Fruit fly (Drosophila melanogaster) whole organism, prepupa: ENCODE data around the gene CG32152.
A peak's percentile ranks its signal among the peaks of the same experiment; 100 is the strongest.

Experiments used
- CG10631 ChIP-seq: fragments of 200-800 bp; sonication (Bioruptor generic); optimal IDR thresholded peaks from 2 replicates; lab custom pipeline; 2016; ENCODE audit warnings: missing biosample characterization, missing genetic modification characterization
- CG10669 ChIP-seq: fragments of 200-800 bp; sonication (Bioruptor generic); optimal IDR thresholded peaks from 3 replicates; lab custom pipeline; 2018; ENCODE audit warnings: missing biosample characterization, mild to moderate bottlenecking, missing genetic modification characterization, moderate library complexity
- CG1621 ChIP-seq: fragments of 200-800 bp; sonication (Bioruptor generic); optimal IDR thresholded peaks from 3 replicates; lab custom pipeline; 2018; ENCODE audit warnings: missing biosample characterization, mild to moderate bottlenecking, missing genetic modification characterization
- CG16779 ChIP-seq: fragments of 200-800 bp; sonication (Bioruptor generic); optimal IDR thresholded peaks from 3 replicates; lab custom pipeline; 2017; ENCODE audit warnings: missing biosample characterization, mild to moderate bottlenecking, missing genetic modification characterization
- CG3032 ChIP-seq: fragments of 200-800 bp; optimal IDR thresholded peaks from 2 replicates; lab custom pipeline; 2019; ENCODE audit warnings: missing biosample characterization, mild to moderate bottlenecking, missing genetic modification characterization, moderate library complexity
- CG34406 ChIP-seq: fragments of 200-800 bp; sonication (Bioruptor generic); optimal IDR thresholded peaks from 3 replicates; lab custom pipeline; 2016; ENCODE audit warnings: missing biosample characterization, missing genetic modification characterization
- CG3919 ChIP-seq: fragments of 200-800 bp; sonication (Bioruptor generic); optimal IDR thresholded peaks from 3 replicates; lab custom pipeline; 2016; ENCODE audit warnings: missing biosample characterization, missing genetic modification characterization
- CG4318 ChIP-seq: fragments of 200-800 bp; sonication (Bioruptor generic); optimal IDR thresholded peaks from 3 replicates; lab custom pipeline; 2017; ENCODE audit warnings: missing biosample characterization, mild to moderate bottlenecking, missing genetic modification characterization
- CG6163 ChIP-seq: fragments of 200-800 bp; sonication (Bioruptor generic); IDR thresholded peaks from 3 replicates; pipeline ENCODE4 v1.3.6; 2022; ENCODE audit warnings: missing biosample characterization, missing genetic modification characterization
- CG6276 ChIP-seq: fragments of 200-800 bp; sonication (Bioruptor generic); optimal IDR thresholded peaks from 2 replicates; lab custom pipeline; 2017; ENCODE audit warnings: missing biosample characterization, mild to moderate bottlenecking, missing genetic modification characterization
- CG6808 ChIP-seq: fragments of 200-800 bp; sonication (Bioruptor generic); optimal IDR thresholded peaks from 3 replicates; lab custom pipeline; 2017; ENCODE audit warnings: missing biosample characterization, missing genetic modification characterization, mild to moderate bottlenecking, moderate library complexity, missing genetic modification reagents
- CG6854 ChIP-seq: fragments of 200-800 bp; sonication (Bioruptor generic); optimal IDR thresholded peaks from 2 replicates; lab custom pipeline; 2017; ENCODE audit warnings: missing biosample characterization, mild to moderate bottlenecking, missing genetic modification characterization
- CG7368 ChIP-seq: fragments of 200-800 bp; sonication (Bioruptor generic); optimal IDR thresholded peaks from 3 replicates; lab custom pipeline; 2016; ENCODE audit warnings: missing biosample characterization, missing genetic modification characterization
- CG8119 ChIP-seq: fragments of 200-800 bp; sonication (Bioruptor generic); IDR thresholded peaks from 3 replicates; pipeline ENCODE4 v1.3.6; 2022; ENCODE audit warnings: missing biosample characterization, missing genetic modification characterization
- CG8319 ChIP-seq: fragments of 200-800 bp; sonication (Bioruptor generic); optimal IDR thresholded peaks from 3 replicates; lab custom pipeline; 2016; ENCODE audit warnings: missing biosample characterization, missing genetic modification characterization
- CG8632 ChIP-seq: fragments of 200-800 bp; sonication (Bioruptor generic); optimal IDR thresholded peaks from 3 replicates; lab custom pipeline; 2016; ENCODE audit warnings: missing biosample characterization, missing genetic modification characterization
- CG9139 ChIP-seq: fragments of 200-800 bp; sonication (Bioruptor generic); optimal IDR thresholded peaks from 3 replicates; lab custom pipeline; 2017; ENCODE audit warnings: missing biosample characterization, mild to moderate bottlenecking, missing genetic modification characterization
- Eip78C ChIP-seq: fragments of 200-800 bp; sonication (Bioruptor generic); peaks from one replicate; lab custom pipeline; 2016; ENCODE audit warnings: missing biosample characterization, missing genetic modification characterization
- Eip93F ChIP-seq: fragments of 200-800 bp; sonication (Bioruptor generic); optimal IDR thresholded peaks from 2 replicates; lab custom pipeline; 2016; ENCODE audit warnings: missing biosample characterization, mild to moderate bottlenecking, missing genetic modification characterization
- Ets21C ChIP-seq: fragments of 200-800 bp; sonication (Bioruptor generic); optimal IDR thresholded peaks from 3 replicates; lab custom pipeline; 2016; ENCODE audit warnings: missing biosample characterization, missing genetic modification characterization
- Gug ChIP-seq: fragments of 200-800 bp; sonication (Bioruptor generic); IDR thresholded peaks from 2 replicates; pipeline ENCODE4 v1.3.6; 2022; ENCODE audit warnings: missing biosample characterization, missing genetic modification characterization
- Hr39 ChIP-seq: fragments of 200-800 bp; sonication (Bioruptor generic); optimal IDR thresholded peaks from 2 replicates; lab custom pipeline; 2016; ENCODE audit warnings: missing biosample characterization, missing genetic modification characterization
- Hr4 ChIP-seq: fragments of 200-800 bp; sonication (Bioruptor generic); optimal IDR thresholded peaks from 3 replicates; lab custom pipeline; 2016; ENCODE audit warnings: missing biosample characterization, missing genetic modification characterization
- Lpt ChIP-seq: fragments of 200-800 bp; sonication (Bioruptor generic); optimal IDR thresholded peaks from 3 replicates; lab custom pipeline; 2016; ENCODE audit warnings: missing biosample characterization, missing genetic modification characterization
- Met ChIP-seq: fragments of 200-800 bp; sonication (Bioruptor generic); optimal IDR thresholded peaks from 3 replicates; lab custom pipeline; 2016; ENCODE audit warnings: missing biosample characterization, missing genetic modification characterization
- OdsH ChIP-seq: fragments of 200-800 bp; sonication (Bioruptor generic); optimal IDR thresholded peaks from 3 replicates; lab custom pipeline; 2016; ENCODE audit warnings: missing biosample characterization, missing genetic modification characterization
- Smox ChIP-seq: fragments of 200-800 bp; sonication (Bioruptor generic); optimal IDR thresholded peaks from 3 replicates; lab custom pipeline; 2016; ENCODE audit warnings: missing biosample characterization, missing genetic modification characterization
- Sox102F ChIP-seq: fragments of 200-800 bp; sonication (Bioruptor generic); optimal IDR thresholded peaks from 2 replicates; lab custom pipeline; 2016; ENCODE audit warnings: missing biosample characterization, mild to moderate bottlenecking, missing genetic modification characterization
- Sox14 ChIP-seq: fragments of 200-800 bp; sonication (Bioruptor generic); optimal IDR thresholded peaks from 3 replicates; lab custom pipeline; 2016; ENCODE audit warnings: missing biosample characterization, missing genetic modification characterization
- Sox15 ChIP-seq: fragments of 200-800 bp; sonication (Bioruptor generic); optimal IDR thresholded peaks from 3 replicates; lab custom pipeline; 2016; ENCODE audit warnings: missing biosample characterization, missing genetic modification characterization
- achi ChIP-seq: fragments of 200-800 bp; sonication (Bioruptor generic); optimal IDR thresholded peaks from 3 replicates; lab custom pipeline; 2016; ENCODE audit warnings: missing biosample characterization, missing genetic modification characterization
- acj6 ChIP-seq: fragments of 200-800 bp; sonication (Bioruptor generic); optimal IDR thresholded peaks from 3 replicates; lab custom pipeline; 2016; ENCODE audit warnings: missing biosample characterization, missing genetic modification characterization
- cyc ChIP-seq: fragments of 200-800 bp; sonication (Bioruptor generic); optimal IDR thresholded peaks from 3 replicates; lab custom pipeline; 2016; ENCODE audit warnings: missing biosample characterization, missing genetic modification characterization
- dac ChIP-seq: fragments of 200-800 bp; sonication (Bioruptor generic); optimal IDR thresholded peaks from 2 replicates; lab custom pipeline; 2017; ENCODE audit warnings: missing biosample characterization, mild to moderate bottlenecking, missing genetic modification characterization
- eg ChIP-seq: fragments of 200-800 bp; sonication (Bioruptor generic); IDR thresholded peaks from 3 replicates; pipeline ENCODE4 v1.3.6; 2022; ENCODE audit warnings: missing biosample characterization, missing genetic modification characterization
- esn ChIP-seq: fragments of 200-800 bp; sonication (Bioruptor generic); optimal IDR thresholded peaks from 2 replicates; lab custom pipeline; 2016; ENCODE audit warnings: missing biosample characterization, mild to moderate bottlenecking, missing genetic modification characterization, moderate library complexity
- fd59A ChIP-seq: fragments of 200-800 bp; sonication (Bioruptor generic); optimal IDR thresholded peaks from 2 replicates; lab custom pipeline; 2017; ENCODE audit warnings: missing biosample characterization, mild to moderate bottlenecking, missing genetic modification characterization, missing genetic modification reagents
- lz ChIP-seq: fragments of 200-800 bp; sonication (Bioruptor generic); optimal IDR thresholded peaks from 3 replicates; lab custom pipeline; 2016; ENCODE audit warnings: missing biosample characterization, missing genetic modification characterization
- spab ChIP-seq: fragments of 200-800 bp; sonication (Bioruptor generic); optimal IDR thresholded peaks from 2 replicates; lab custom pipeline; 2017; ENCODE audit warnings: missing biosample characterization, mild to moderate bottlenecking, missing genetic modification characterization, missing genetic modification reagents
- ss ChIP-seq, 2 experiments: fragments of 200-800 bp; sonication (Bioruptor generic); optimal IDR thresholded peaks; 2 replicates in 1 of 2; 3 replicates in 1 of 2; lab custom pipeline; 2017 to 2018; ENCODE audit warnings: mild to moderate bottlenecking in 2 of 2, missing biosample characterization in 2 of 2, missing genetic modification characterization in 2 of 2, moderate library complexity in 1 of 2
- svp ChIP-seq: fragments of 200-800 bp; sonication (Bioruptor generic); peaks from one replicate; lab custom pipeline; 2016; ENCODE audit warnings: missing biosample characterization, missing genetic modification characterization
- topi ChIP-seq: fragments of 200-800 bp; sonication (Bioruptor generic); optimal IDR thresholded peaks from 3 replicates; lab custom pipeline; 2016; ENCODE audit warnings: missing biosample characterization, missing genetic modification characterization
- vri ChIP-seq: fragments of 200-800 bp; sonication (Bioruptor generic); optimal IDR thresholded peaks from 3 replicates; lab custom pipeline; 2016; ENCODE audit warnings: missing biosample characterization, mild to moderate bottlenecking, missing genetic modification characterization

Gene CG32152

DNA sequence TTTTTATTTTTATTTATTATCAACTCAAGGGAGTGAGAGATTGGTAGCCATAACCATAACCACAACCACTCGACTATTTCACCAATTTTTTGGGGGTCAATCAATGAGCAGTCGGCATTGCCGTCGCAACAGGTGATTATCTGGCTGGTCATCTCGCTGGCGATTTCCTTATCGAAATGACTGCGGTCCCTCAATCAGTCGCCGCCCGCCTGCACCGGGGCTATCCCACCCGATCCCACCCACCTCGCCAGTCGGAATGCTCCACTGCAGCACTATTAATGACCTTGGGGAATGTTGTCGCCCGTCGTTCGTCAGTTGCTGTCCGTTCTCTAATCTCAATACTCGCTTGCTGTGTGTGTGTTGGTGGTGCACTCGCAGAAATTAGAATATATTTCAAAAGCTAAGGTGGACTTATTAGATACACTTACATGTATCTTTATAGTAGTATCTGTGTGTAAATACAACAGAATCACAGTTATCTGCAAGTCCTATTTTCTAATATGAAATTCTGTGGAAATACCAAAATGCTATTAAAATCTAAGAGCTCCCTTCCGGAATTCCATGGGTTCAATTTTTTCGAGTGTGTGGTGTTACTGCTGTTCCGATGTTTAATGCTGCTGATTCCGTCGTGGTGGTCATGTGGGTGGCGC, 16.7 kb upstream of the CG32152 start (continued):
- TF ChIP-seq cyc (no peak), CG10669 (GFP tag; lab: Kevin White, UChicago) (peak; percentile 22), spab (GFP tag; lab: Kevin White, UChicago) (peak; percentile 7), lz (peak; percentile 3), Smox (GFP tag; lab: Kevin White, UChicago) (peak; percentile 32), CG8319 (GFP tag; lab: Kevin White, UChicago) (no peak), Sox15 (GFP tag; lab: Kevin White, UChicago) (no peak), CG3919 (peak; percentile 22), eg (GFP tag; lab: Robert Waterston, UW) (no peak; the same call in 2 of the 3 replicates), dac (no peak), Lpt (no peak), CG6276 (no peak), vri (GFP tag; lab: Kevin White, UChicago) (no peak), Hr39 (GFP tag; lab: Kevin White, UChicago) (peak; percentile 32), achi (peak; percentile 52), CG4318 (GFP tag; lab: Kevin White, UChicago) (peak; percentile 7), CG34406 (peak; percentile 12), CG9139 (GFP tag; lab: Kevin White, UChicago) (no peak), topi (GFP tag; lab: Kevin White, UChicago) (no peak), CG16779 (no peak), Hr4 (GFP tag; lab: Kevin White, UChicago) (peak; percentile 51), esn (peak; percentile 22), Eip93F (GFP tag; lab: Kevin White, UChicago) (no peak), Sox102F (GFP tag; lab: Kevin White, UChicago) (no peak), CG7368 (GFP tag; lab: Kevin White, UChicago) (no peak), CG3032 (tag; lab: Kevin White, UChicago) (peak; percentile 22), CG10631 (GFP tag; lab: Kevin White, UChicago) (peak; percentile 46), CG1621 (tag; lab: Kevin White, UChicago) (no peak), CG8632 (peak; percentile 26), Gug (0 out of 2 replicates have a peak, but pooled peaks have one; percentile 17)

DNA sequence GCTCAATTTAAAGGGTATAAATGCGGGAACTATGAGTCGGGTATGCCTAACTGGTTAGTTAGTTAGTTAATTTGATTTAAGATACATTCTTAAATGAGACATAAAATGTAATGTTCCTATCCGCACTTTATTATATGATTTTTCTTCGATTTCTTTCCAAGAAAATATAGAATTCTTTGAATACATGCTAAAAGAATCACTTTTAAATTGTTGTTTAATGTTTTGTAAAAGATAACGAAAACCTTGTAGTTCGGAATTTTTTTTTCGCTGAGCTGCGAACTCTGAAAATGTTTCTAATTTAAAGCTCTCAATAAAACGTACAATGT, 16.2 kb upstream of the CG32152 start:
- TF ChIP-seq Eip78C (GFP tag; lab: Kevin White, UChicago) (peak; percentile 69), fd59A (GFP tag; lab: Kevin White, UChicago) (no peak), CG4318 (GFP tag; lab: Kevin White, UChicago) (peak; percentile 1), dac (no peak), Hr4 (GFP tag; lab: Kevin White, UChicago) (peak; percentile 10), OdsH (peak; percentile 11), svp (GFP tag; lab: Kevin White, UChicago) (peak; percentile 59)

DNA sequence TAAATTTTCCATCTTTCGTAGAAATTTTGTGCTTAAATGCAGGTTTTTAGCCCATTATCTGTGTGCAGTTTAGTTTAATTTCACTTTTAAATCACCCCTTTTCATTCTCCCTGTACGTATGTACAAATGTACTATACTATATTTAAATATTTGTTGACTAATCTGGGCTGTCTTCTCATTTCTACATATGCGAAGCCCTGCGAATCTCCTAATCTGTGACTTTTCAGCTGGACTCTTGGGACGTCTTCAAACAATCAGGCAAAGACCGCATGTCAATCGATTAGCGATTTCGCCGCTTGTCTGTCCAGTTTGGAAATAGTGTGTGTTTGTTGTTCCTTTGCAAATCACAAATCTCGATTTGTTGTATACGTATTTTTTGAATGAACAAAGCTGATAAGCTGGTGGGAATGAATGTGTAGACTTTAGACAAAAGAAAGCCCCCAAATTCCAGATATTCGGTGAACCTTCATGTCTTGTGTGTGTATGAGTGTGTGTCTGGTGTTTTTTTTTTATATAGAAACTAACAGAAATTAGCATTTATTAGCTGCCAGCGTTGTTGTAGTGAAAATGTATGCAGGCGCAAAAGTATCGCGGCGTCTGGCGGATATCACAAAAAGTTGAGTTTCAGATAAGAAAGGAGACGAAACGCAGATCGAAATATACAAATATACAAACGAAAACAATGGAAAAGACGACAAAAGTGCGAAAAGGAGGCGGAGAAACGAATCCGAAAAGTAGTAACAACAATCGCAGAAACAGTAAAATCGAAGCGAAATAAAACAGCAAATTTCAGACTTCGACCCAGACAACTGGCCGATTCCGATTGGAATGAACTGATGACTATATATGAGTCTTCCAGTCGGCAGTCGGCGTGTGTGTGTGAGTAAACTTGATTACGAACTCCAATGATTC, 15.6 kb upstream of the CG32152 start:
- TF ChIP-seq dac (no peak), CG6808 (GFP tag; lab: Kevin White, UChicago) (peak; percentile 11), OdsH (no peak), ss (GFP tag; optimal IDR thresholded peaks at IDR 0.05; lab: Kevin White, UChicago) (peak; percentile 37 to 63), achi (no peak), Met (GFP tag; lab: Kevin White, UChicago) (no peak), Sox14 (no peak), CG6163 (no peak), CG8119 (GFP tag; lab: Robert Waterston, UW) (no peak), spab (GFP tag; lab: Kevin White, UChicago) (no peak), Sox15 (GFP tag; lab: Kevin White, UChicago) (no peak), Lpt (no peak), Smox (GFP tag; lab: Kevin White, UChicago) (no peak), fd59A (GFP tag; lab: Kevin White, UChicago) (no peak), Hr4 (GFP tag; lab: Kevin White, UChicago) (no peak), CG6854 (GFP tag; lab: Kevin White, UChicago) (no peak), svp (GFP tag; lab: Kevin White, UChicago) (peak; percentile 75), acj6 (GFP tag; lab: Kevin White, UChicago) (no peak), CG3919 (peak; percentile 9), Ets21C (no peak)
